Worm (Caenorhabditis elegans) whole organism, early embryonic: Measurements from ENCODE around the gene tpk-1.

Experiments used
- F13C5.2 ChIP-seq: sonication (generic microtip); optimal IDR thresholded peaks from 2 replicates; lab custom pipeline; 2017; ENCODE audit warnings: mild to moderate bottlenecking, missing genetic modification characterization, inconsistent platforms, missing compliant biosample characterization
- aly-1 ChIP-seq: sonication (generic microtip); optimal IDR thresholded peaks from 2 replicates; lab custom pipeline; 2016; ENCODE audit warnings: missing genetic modification characterization, missing compliant biosample characterization
- ama-1 ChIP-seq: fragments of 150-350 bp; optimal IDR thresholded peaks from 2 replicates; lab custom pipeline; 2014
- ets-7 ChIP-seq: sonication (generic microtip); optimal IDR thresholded peaks from 2 replicates; lab custom pipeline; 2016; ENCODE audit warnings: missing genotype, missing genetic modification characterization, missing compliant biosample characterization
- hmg-4 ChIP-seq: fragments of 200-800 bp; sonication (Bioruptor generic); optimal IDR thresholded peaks from 2 replicates; lab custom pipeline; 2018; ENCODE audit warnings: mild to moderate bottlenecking, missing genetic modification characterization, missing compliant biosample characterization
- hnd-1 ChIP-seq: sonication (generic microtip); optimal IDR thresholded peaks from 2 replicates; lab custom pipeline; 2016; ENCODE audit warnings: missing genetic modification characterization, missing compliant biosample characterization
- pes-1 ChIP-seq: fragments of 200-800 bp; sonication (Bioruptor generic); IDR thresholded peaks from 2 replicates; pipeline ENCODE4 v1.3.6; 2022; ENCODE audit warnings: missing genetic modification reagents, missing genetic modification characterization, missing compliant biosample characterization
- sea-1 ChIP-seq: fragments of 200-800 bp; sonication (Bioruptor generic); conservative IDR thresholded peaks from 2 replicates; pipeline ENCODE4 v1.3.6; 2022; ENCODE audit warnings: missing genetic modification characterization, missing compliant biosample characterization
- tra-4 ChIP-seq: sonication (generic microtip); optimal IDR thresholded peaks from 2 replicates; lab custom pipeline; 2017; ENCODE audit warnings: missing genetic modification characterization, missing compliant biosample characterization

DNA sequence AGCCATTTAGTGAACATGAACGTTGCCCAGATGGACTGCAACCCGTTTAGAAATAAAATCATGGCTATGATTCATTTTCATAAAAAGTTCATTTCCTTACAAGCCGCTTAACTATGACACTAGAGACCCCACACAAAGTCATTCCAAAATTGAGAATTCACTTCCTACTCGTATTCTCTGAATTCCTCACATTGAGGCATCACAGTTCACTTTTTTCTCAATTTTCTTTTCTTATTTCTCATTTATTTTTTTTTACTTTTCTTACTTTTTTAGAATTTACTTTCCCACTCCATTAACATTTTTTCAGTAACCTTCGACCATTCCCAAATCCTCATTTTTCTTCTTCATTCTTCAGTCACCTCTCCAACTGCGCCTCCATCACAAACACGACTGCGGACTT lies 32.4 kb downstream of the tpk-1 start, which contains the start of gene dhrr-1:
- TF ChIP-seq pes-1 (GFP tag; lab: Robert Waterston, UW) (no peak), ama-1 (lab: Kevin White, UChicago) (no peak), sea-1 (GFP tag; lab: Robert Waterston, UW) (no peak), aly-1 (tag; lab: Kevin White, UChicago) (no peak), ets-7 (tag; lab: Kevin White, UChicago) (no peak), hmg-4 (GFP tag; lab: Kevin White, UChicago) (no peak), hnd-1 (no peak), tra-4 (no peak), F13C5.2 (no peak)
